Fruit fly (Drosophila melanogaster) S2 (cell line): ENCODE results near the gene CG46318.

ENCODE experiments used
- CG8478 ChIP-seq: fragments of >200 bp; optimal IDR thresholded peaks from 2 replicates; lab custom pipeline; 2018
- CTCF ChIP-seq, 2 experiments: fragments of >200 bp; optimal IDR thresholded peaks; 2 replicates each; lab custom pipeline; 2018

dm6 chr3R:18671112-18671729 lies 9.2 kb upstream of the CG46318 start, which contains the start of gene CG31230:
- TF ChIP-seq CG8478 (lab: Kevin White, UChicago) = no peak
- no peak for TF ChIP-seq CTCF (optimal IDR thresholded peaks at IDR 0.05; lab: Kevin White, UChicago)
